Fruit fly (Drosophila melanogaster) whole organism, embryonic: ENCODE results near the gene SIFaR.
A peak's percentile ranks its signal among the peaks of the same experiment; 100 is the strongest.

Experiments used
- Atf6 ChIP-seq: fragments of 200-800 bp; sonication (Bioruptor generic); IDR thresholded peaks from 2 replicates; pipeline ENCODE4 v1.3.6; 2022; ENCODE audit warnings: missing biosample characterization, missing genetic modification characterization
- Bgb ChIP-seq: fragments of 200-800 bp; sonication (Bioruptor generic); IDR thresholded peaks from 2 replicates; pipeline ENCODE4 v1.3.6; 2022; ENCODE audit warnings: missing biosample characterization, missing genetic modification characterization; ENCODE audit not compliant: partially characterized antibody
- CG10147 ChIP-seq: fragments of 200-800 bp; sonication (Bioruptor generic); optimal IDR thresholded peaks from 2 replicates; lab custom pipeline; 2019; ENCODE audit warnings: missing biosample characterization, mild to moderate bottlenecking, missing genetic modification characterization, moderate library complexity
- CG10565 ChIP-seq: fragments of 200-800 bp; sonication (Bioruptor generic); optimal IDR thresholded peaks from 3 replicates; lab custom pipeline; 2016; ENCODE audit warnings: missing biosample characterization, mild to moderate bottlenecking, missing genetic modification characterization
- CG12391 ChIP-seq: fragments of 200-800 bp; sonication (Bioruptor generic); optimal IDR thresholded peaks from 3 replicates; lab custom pipeline; 2018; ENCODE audit warnings: missing biosample characterization, mild to moderate bottlenecking, missing genetic modification characterization, moderate library complexity
- CG13894 ChIP-seq: fragments of 200-800 bp; sonication (Bioruptor generic); optimal IDR thresholded peaks from 3 replicates; lab custom pipeline; 2018; ENCODE audit warnings: missing biosample characterization, mild to moderate bottlenecking, missing genetic modification characterization, moderate library complexity
- CG17328 ChIP-seq: fragments of 200-800 bp; sonication (Bioruptor generic); IDR thresholded peaks from 2 replicates; pipeline ENCODE4 v1.3.6; 2022; ENCODE audit warnings: missing biosample characterization, missing genetic modification characterization
- CG17385 ChIP-seq: fragments of 200-800 bp; sonication (Bioruptor generic); optimal IDR thresholded peaks from 3 replicates; lab custom pipeline; 2018; ENCODE audit warnings: missing biosample characterization, mild to moderate bottlenecking, missing genetic modification characterization
- CG17912 ChIP-seq: fragments of 200-800 bp; sonication (Bioruptor generic); optimal IDR thresholded peaks from 2 replicates; lab custom pipeline; 2018; ENCODE audit warnings: missing biosample characterization, mild to moderate bottlenecking, missing genetic modification characterization
- CG18599 ChIP-seq: fragments of 200-800 bp; sonication (Bioruptor generic); optimal IDR thresholded peaks from 3 replicates; lab custom pipeline; 2017; ENCODE audit warnings: missing biosample characterization, missing genetic modification characterization, mild to moderate bottlenecking, moderate library complexity, missing genetic modification reagents
- CG3163 ChIP-seq: fragments of 200-800 bp; sonication (Bioruptor generic); optimal IDR thresholded peaks from 3 replicates; lab custom pipeline; 2016; ENCODE audit warnings: missing biosample characterization, missing genetic modification characterization
- CG32767 ChIP-seq: fragments of 200-800 bp; sonication (Bioruptor generic); IDR thresholded peaks from 2 replicates; pipeline ENCODE4 v1.3.6; 2022; ENCODE audit warnings: missing biosample characterization, missing genetic modification characterization
- CG34376 ChIP-seq: fragments of 200-800 bp; sonication (Bioruptor generic); optimal IDR thresholded peaks from 2 replicates; lab custom pipeline; 2018; ENCODE audit warnings: missing biosample characterization, mild to moderate bottlenecking, missing genetic modification characterization
- CG4282 ChIP-seq: fragments of 200-800 bp; sonication (Bioruptor generic); optimal IDR thresholded peaks from 2 replicates; lab custom pipeline; 2016; ENCODE audit warnings: missing biosample characterization, missing genetic modification characterization
- CG4360 ChIP-seq: fragments of 200-800 bp; sonication (Bioruptor generic); IDR thresholded peaks from 2 replicates; pipeline ENCODE4 v1.3.6; 2022; ENCODE audit warnings: missing biosample characterization, missing genetic modification characterization
- CG6791 ChIP-seq: fragments of 200-800 bp; sonication (Bioruptor generic); IDR thresholded peaks from 3 replicates; pipeline ENCODE4 v1.3.6; 2022; ENCODE audit warnings: missing biosample characterization, missing genetic modification characterization; ENCODE audit not compliant: partially characterized antibody
- CG7372 ChIP-seq: fragments of 200-800 bp; sonication (Bioruptor generic); IDR thresholded peaks from 2 replicates; pipeline ENCODE4 v1.3.6; 2022; ENCODE audit warnings: missing biosample characterization, missing genetic modification characterization
- CG7839 ChIP-seq: fragments of 200-800 bp; sonication (Bioruptor generic); optimal IDR thresholded peaks from 3 replicates; lab custom pipeline; 2018; ENCODE audit warnings: missing biosample characterization, mild to moderate bottlenecking, missing genetic modification characterization, moderate library complexity
- CG7987 ChIP-seq: fragments of 200-800 bp; sonication (Bioruptor generic); optimal IDR thresholded peaks from 2 replicates; lab custom pipeline; 2018; ENCODE audit warnings: missing biosample characterization, mild to moderate bottlenecking, missing genetic modification characterization, moderate library complexity
- CG8388 ChIP-seq: fragments of 200-800 bp; sonication (Bioruptor generic); optimal IDR thresholded peaks from 2 replicates; lab custom pipeline; 2019; ENCODE audit warnings: missing biosample characterization, mild to moderate bottlenecking, missing genetic modification characterization, moderate library complexity
- CG8924 ChIP-seq: fragments of 200-800 bp; optimal IDR thresholded peaks from 3 replicates; lab custom pipeline; 2019; ENCODE audit warnings: missing biosample characterization, mild to moderate bottlenecking, missing genetic modification characterization, moderate library complexity
- CG9437 ChIP-seq: fragments of 200-800 bp; sonication (Bioruptor generic); optimal IDR thresholded peaks from 2 replicates; lab custom pipeline; 2018; ENCODE audit warnings: missing biosample characterization, mild to moderate bottlenecking, missing genetic modification characterization
- CG9932 ChIP-seq: fragments of 200-800 bp; sonication (Bioruptor generic); IDR thresholded peaks from 2 replicates; pipeline ENCODE4 v1.3.6; 2022; ENCODE audit warnings: missing biosample characterization, missing genetic modification characterization
- Dip3 ChIP-seq: fragments of 200-800 bp; sonication (Bioruptor generic); optimal IDR thresholded peaks from 3 replicates; lab custom pipeline; 2016; ENCODE audit warnings: missing biosample characterization, missing genetic modification characterization
- Eip74EF ChIP-seq, 2 experiments: fragments of 200-800 bp in 1 of 2; fragments of >200 bp in 1 of 2; sonication (Bioruptor generic) in 1 of 2; optimal IDR thresholded peaks; 2 replicates each; lab custom pipeline; 2017 to 2019; ENCODE audit warnings: missing biosample characterization in 2 of 2, missing genetic modification characterization in 2 of 2, mild to moderate bottlenecking in 1 of 2, moderate library complexity in 1 of 2
- GATAe ChIP-seq: fragments of 200-800 bp; sonication (Bioruptor generic); conservative IDR thresholded peaks from 2 replicates; pipeline ENCODE4 v1.3.6; 2022; ENCODE audit warnings: missing biosample characterization, missing genetic modification characterization
- HLH54F ChIP-seq: fragments of 200-800 bp; sonication (Bioruptor generic); optimal IDR thresholded peaks from 3 replicates; lab custom pipeline; 2016; ENCODE audit warnings: missing biosample characterization, missing genetic modification characterization
- Neu2 ChIP-seq: fragments of 200-800 bp; sonication (Bioruptor generic); optimal IDR thresholded peaks from 3 replicates; lab custom pipeline; 2016; ENCODE audit warnings: missing biosample characterization, missing genetic modification characterization, borderline replicate concordance
- Oli ChIP-seq: fragments of 200-800 bp; sonication (Bioruptor generic); optimal IDR thresholded peaks from 2 replicates; lab custom pipeline; 2018; ENCODE audit warnings: missing biosample characterization, mild to moderate bottlenecking, missing genetic modification characterization, moderate library complexity
- Sin3A ChIP-seq: fragments of >200 bp; optimal IDR thresholded peaks from 2 replicates; lab custom pipeline; 2018
- Trl ChIP-seq, 3 experiments: fragments of >200 bp in 2 of 3; fragments of 200-800 bp in 1 of 3; sonication (Bioruptor generic) in 1 of 3; optimal IDR thresholded peaks; 2 replicates in 1 of 3; 3 replicates in 2 of 3; lab custom pipeline; 2016 to 2017; ENCODE audit warnings: missing biosample characterization in 1 of 3, missing genetic modification characterization in 1 of 3
- amos ChIP-seq: fragments of 200-800 bp; sonication (Bioruptor generic); IDR thresholded peaks from 2 replicates; pipeline ENCODE4 v1.3.6; 2022; ENCODE audit warnings: missing biosample characterization, missing genetic modification characterization; ENCODE audit not compliant: partially characterized antibody
- bigmax ChIP-seq: fragments of 200-800 bp; sonication (Bioruptor generic); optimal IDR thresholded peaks from 2 replicates; lab custom pipeline; 2018; ENCODE audit warnings: missing biosample characterization, mild to moderate bottlenecking, missing genetic modification characterization
- bsh ChIP-seq, 2 experiments: fragments of 200-800 bp; sonication (Bioruptor generic); optimal IDR thresholded peaks; 2 replicates each; lab custom pipeline; 2017 to 2018; ENCODE audit warnings: mild to moderate bottlenecking in 2 of 2, missing biosample characterization in 2 of 2, missing genetic modification characterization in 2 of 2, moderate library complexity in 1 of 2
- ci ChIP-seq: fragments of 200-800 bp; sonication (Bioruptor generic); IDR thresholded peaks from 3 replicates; pipeline ENCODE4 v1.3.6; 2022; ENCODE audit warnings: missing biosample characterization, missing genetic modification characterization
- crol ChIP-seq: fragments of 200-800 bp; sonication (Bioruptor generic); IDR thresholded peaks from 2 replicates; pipeline ENCODE4 v1.3.6; 2022; ENCODE audit warnings: missing biosample characterization, missing genetic modification characterization
- ems ChIP-seq: fragments of 200-800 bp; sonication (Bioruptor generic); optimal IDR thresholded peaks from 3 replicates; lab custom pipeline; 2016; ENCODE audit warnings: missing biosample characterization, missing genetic modification characterization
- exex ChIP-seq: fragments of 200-800 bp; sonication (Bioruptor generic); optimal IDR thresholded peaks from 4 replicates; lab custom pipeline; 2018; ENCODE audit warnings: missing biosample characterization, mild to moderate bottlenecking, missing genetic modification characterization, moderate library complexity
- grau ChIP-seq: fragments of 200-800 bp; optimal IDR thresholded peaks from 3 replicates; lab custom pipeline; 2019; ENCODE audit warnings: missing biosample characterization, mild to moderate bottlenecking, missing genetic modification characterization, moderate library complexity
- ken ChIP-seq: fragments of 200-800 bp; sonication (Bioruptor generic); IDR thresholded peaks from 3 replicates; pipeline ENCODE4 v1.3.6; 2022; ENCODE audit warnings: missing biosample characterization, missing genetic modification characterization
- klu ChIP-seq: fragments of 200-800 bp; sonication (Bioruptor generic); IDR thresholded peaks from 2 replicates; pipeline ENCODE4 v1.3.6; 2022; ENCODE audit warnings: missing biosample characterization, missing genetic modification characterization
- kni ChIP-seq: fragments of 200-800 bp; sonication (Bioruptor generic); optimal IDR thresholded peaks from 3 replicates; lab custom pipeline; 2017; ENCODE audit warnings: mild to moderate bottlenecking, missing biosample characterization, missing genetic modification reagents, missing genetic modification characterization
- mam ChIP-seq: fragments of 200-800 bp; sonication (Bioruptor generic); optimal IDR thresholded peaks from 3 replicates; lab custom pipeline; 2016; ENCODE audit warnings: missing biosample characterization, missing genetic modification characterization
- nmo ChIP-seq: fragments of 200-800 bp; sonication (Bioruptor generic); optimal IDR thresholded peaks from 2 replicates; lab custom pipeline; 2018; ENCODE audit warnings: missing biosample characterization, mild to moderate bottlenecking, missing genetic modification characterization, moderate library complexity
- nom ChIP-seq: fragments of 200-800 bp; sonication (Bioruptor generic); optimal IDR thresholded peaks from 2 replicates; lab custom pipeline; 2017; ENCODE audit warnings: missing biosample characterization, missing genetic modification characterization, mild to moderate bottlenecking, moderate library complexity, missing genetic modification reagents
- onecut ChIP-seq: fragments of 200-800 bp; sonication (Bioruptor generic); IDR thresholded peaks from 2 replicates; pipeline ENCODE4 v1.3.6; 2022; ENCODE audit warnings: missing biosample characterization, missing genetic modification characterization
- pan ChIP-seq, 4 experiments: fragments of >200 bp in 3 of 4; fragments of 200-800 bp in 1 of 4; sonication (Bioruptor generic) in 1 of 4; optimal IDR thresholded peaks in 3 of 4; IDR thresholded peaks in 1 of 4; 2 replicates each; pipeline versions ENCODE4 v1.3.6 to Lab custom; 2017 to 2022; ENCODE audit warnings: missing biosample characterization in 2 of 4, missing genetic modification characterization in 2 of 4, mixed read lengths in 1 of 4
- prd ChIP-seq, 3 experiments: fragments of >200 bp in 2 of 3; fragments of 200-800 bp in 1 of 3; sonication (Bioruptor generic) in 1 of 3; optimal IDR thresholded peaks in 2 of 3; IDR thresholded peaks in 1 of 3; 2 replicates in 2 of 3; 3 replicates in 1 of 3; pipeline versions ENCODE4 v1.3.6 to Lab custom; 2017 to 2022; ENCODE audit warnings: missing biosample characterization in 1 of 3, missing genetic modification characterization in 1 of 3

The SIFaR gene

dm6 chr3R:21269923-21270322, 23.9 kb downstream of the SIFaR start, which contains the start of the genes AP-2sigma and Idi (continued):
- TF ChIP-seq ci (peak; percentile 61; the same call in 2 of the 3 replicates), exex (tag; lab: Kevin White, UChicago) (no peak), CG34376 (GFP tag; lab: Kevin White, UChicago) (peak; percentile 60), onecut (GFP tag; lab: Robert Waterston, UW) (no peak), Neu2 (GFP tag; lab: Kevin White, UChicago) (no peak), CG17328 (GFP tag; lab: Robert Waterston, UW) (no peak), nmo (GFP tag; lab: Kevin White, UChicago) (peak; percentile 28), bsh (GFP tag; optimal IDR thresholded peaks at IDR 0.05; lab: Kevin White, UChicago) (peak in 1 of 2 experiments; percentile 25), Bgb (GFP tag; lab: Robert Waterston, UW) (peak; percentile 37), nom (peak; percentile 27), klu (GFP tag; lab: Robert Waterston, UW) (no peak), kni (GFP tag; lab: Kevin White, UChicago) (peak; percentile 26), grau (tag; lab: Kevin White, UChicago) (peak; percentile 22), ken (GFP tag; lab: Robert Waterston, UW) (0 out of 3 replicates have a peak, but pooled peaks have one; percentile 38), crol (GFP tag; lab: Robert Waterston, UW) (no peak), CG8924 (tag; lab: Kevin White, UChicago) (no peak), CG17912 (peak; percentile 42), CG13894 (tag; lab: Kevin White, UChicago) (peak; percentile 21), Eip74EF (GFP tag; optimal IDR thresholded peaks at IDR 0.05; lab: Kevin White, UChicago) (no peak), CG12391 (tag; lab: Kevin White, UChicago) (peak; percentile 17), Sin3A (lab: Kevin White, UChicago) (peak; percentile 44), CG9932 (GFP tag; lab: Robert Waterston, UW) (peak; percentile 52), amos (GFP tag; lab: Robert Waterston, UW) (peak; percentile 42; the same call in 1 of the 2 replicates), CG4360 (peak; percentile 36), CG9437 (peak; percentile 55), CG10147 (GFP tag; lab: Kevin White, UChicago) (no peak), CG32767 (GFP tag; lab: Robert Waterston, UW) (peak; percentile 67; the same call in 1 of the 2 replicates), CG6791 (0 out of 3 replicates have a peak, but pooled peaks have one; percentile 49), Atf6 (GFP tag; lab: Robert Waterston, UW) (no peak), CG17385 (peak; percentile 22), CG7372 (GFP tag; lab: Robert Waterston, UW) (no peak), CG7839 (no peak), Trl (optimal IDR thresholded peaks at IDR 0.05; lab: Kevin White, UChicago) (no peak), Trl (GFP tag; optimal IDR thresholded peaks at IDR 0.05; lab: Kevin White, UChicago) (peak; percentile 22), CG7987 (GFP tag; lab: Kevin White, UChicago) (no peak), CG4282 (GFP tag; lab: Kevin White, UChicago) (no peak), ems (GFP tag; lab: Kevin White, UChicago) (no peak), HLH54F (peak; percentile 10), CG8388 (GFP tag; lab: Kevin White, UChicago) (no peak), CG18599 (GFP tag; lab: Kevin White, UChicago) (no peak), prd (optimal IDR thresholded peaks at IDR 0.05; lab: Kevin White, UChicago) (no peak), prd (GFP tag; IDR thresholded peaks at IDR 0.05; lab: Robert Waterston, UW) (0 out of 3 replicates have a peak, but pooled peaks have one; percentile 39), Oli (tag; lab: Kevin White, UChicago) (no peak), bigmax (GFP tag; lab: Kevin White, UChicago) (no peak), GATAe (GFP tag; lab: Robert Waterston, UW) (no peak), CG10565 (no peak), CG3163 (GFP tag; lab: Kevin White, UChicago) (no peak), Dip3 (GFP tag; lab: Kevin White, UChicago) (peak; percentile 14), mam (GFP tag; lab: Kevin White, UChicago) (peak; percentile 30), pan (optimal IDR thresholded peaks at IDR 0.05; lab: Kevin White, UChicago) (no peak), pan (GFP tag; optimal IDR thresholded peaks at IDR 0.05 in 1 of 2, IDR thresholded peaks at IDR 0.05 in 1 of 2) (no peak)
